Worm (Caenorhabditis elegans) whole organism, L1 larva: ENCODE results near the gene C23G10.11.
A peak's percentile ranks its signal among the peaks of the same experiment; 100 is the strongest.

ENCODE experiments used
- C16A3.4 ChIP-seq: fragments of 150-350 bp; optimal IDR thresholded peaks from 2 replicates; lab custom pipeline; 2014; ENCODE audit warnings: missing biosample characterization, missing genetic modification characterization
- Y116A8C.19 ChIP-seq: sonication (generic microtip); optimal IDR thresholded peaks from 2 replicates; lab custom pipeline; 2016; ENCODE audit warnings: missing compliant biosample characterization, missing genetic modification characterization, borderline replicate concordance
- alr-1 ChIP-seq: fragments of 200-800 bp; sonication (Bioruptor generic); optimal IDR thresholded peaks from 2 replicates; lab custom pipeline; 2018; ENCODE audit warnings: borderline replicate concordance, mild to moderate bottlenecking, missing genetic modification characterization, missing compliant biosample characterization
- ama-1 ChIP-seq: fragments of 150-350 bp; optimal IDR thresholded peaks from 2 replicates; lab custom pipeline; 2014
- blmp-1 ChIP-seq: fragments of 150-350 bp; optimal IDR thresholded peaks from 2 replicates; lab custom pipeline; 2014; ENCODE audit warnings: missing biosample characterization, missing genetic modification characterization
- ceh-63 ChIP-seq: fragments of 200-800 bp; sonication (Bioruptor generic); optimal IDR thresholded peaks from 2 replicates; lab custom pipeline; 2018; ENCODE audit warnings: mild to moderate bottlenecking, missing genetic modification characterization, missing compliant biosample characterization
- ceh-8 ChIP-seq: fragments of 200-800 bp; sonication (Bioruptor generic); optimal IDR thresholded peaks from 2 replicates; lab custom pipeline; 2018; ENCODE audit warnings: mild to moderate bottlenecking, missing genetic modification characterization, moderate library complexity, missing compliant biosample characterization
- ceh-82 ChIP-seq, 3 experiments: fragments of 150-350 bp in 1 of 3; sonication (generic microtip) in 2 of 3; optimal IDR thresholded peaks; 2 replicates each; lab custom pipeline; 2014 to 2017; ENCODE audit warnings: missing biosample characterization in 3 of 3, missing genetic modification characterization in 3 of 3
- ces-1 ChIP-seq: fragments of 150-350 bp; optimal IDR thresholded peaks from 2 replicates; lab custom pipeline; 2014; ENCODE audit warnings: missing biosample characterization, missing genetic modification reagents, missing genetic modification characterization
- efl-1 ChIP-seq, 4 experiments: fragments of 150-350 bp; optimal IDR thresholded peaks in 3 of 4; peaks in 1 of 4; 1 replicate in 1 of 4; 2 replicates in 3 of 4; lab custom pipeline; 2014; ENCODE audit warnings: missing biosample characterization in 2 of 4, missing genetic modification characterization in 2 of 4, missing genetic modification reagents in 2 of 4
- efl-3 ChIP-seq: fragments of 200-800 bp; sonication (Bioruptor generic); optimal IDR thresholded peaks from 2 replicates; lab custom pipeline; 2018; ENCODE audit warnings: mild to moderate bottlenecking, missing genetic modification characterization, missing compliant biosample characterization
- ets-5 ChIP-seq: fragments of 200-800 bp; sonication (Bioruptor generic); IDR thresholded peaks from 2 replicates; pipeline ENCODE4 v1.3.6; 2022; ENCODE audit warnings: missing genetic modification characterization, missing compliant biosample characterization
- fkh-10 ChIP-seq: sonication (generic microtip); optimal IDR thresholded peaks from 2 replicates; lab custom pipeline; 2017; ENCODE audit warnings: missing biosample characterization, missing genetic modification reagents, missing genetic modification characterization
- fkh-8 ChIP-seq: sonication (generic microtip); optimal IDR thresholded peaks from 2 replicates; lab custom pipeline; 2016; ENCODE audit warnings: mild to moderate bottlenecking, missing genetic modification characterization, missing compliant biosample characterization
- irx-1 ChIP-seq: sonication (generic microtip); optimal IDR thresholded peaks from 2 replicates; lab custom pipeline; 2016; ENCODE audit warnings: missing genetic modification characterization, missing compliant biosample characterization
- jun-1 ChIP-seq: fragments of 150-350 bp; optimal IDR thresholded peaks from 2 replicates; lab custom pipeline; 2014; ENCODE audit warnings: missing biosample characterization, missing genetic modification reagents, missing genetic modification characterization
- lin-14 ChIP-seq: fragments of 200-800 bp; sonication (Bioruptor generic); optimal IDR thresholded peaks from 2 replicates; lab custom pipeline; 2018; ENCODE audit warnings: mild to moderate bottlenecking, missing genetic modification characterization, moderate library complexity, missing compliant biosample characterization
- lin-15B ChIP-seq: fragments of 150-350 bp; sonication (generic microtip); optimal IDR thresholded peaks from 3 replicates; lab custom pipeline; 2014; ENCODE audit warnings: missing biosample characterization, missing genetic modification characterization
- lir-3 ChIP-seq: sonication (generic microtip); optimal IDR thresholded peaks from 2 replicates; lab custom pipeline; 2016; ENCODE audit warnings: mild to moderate bottlenecking, missing genetic modification characterization, moderate library complexity, missing compliant biosample characterization; ENCODE audit not compliant: poor library complexity
- lsy-2 ChIP-seq, 2 experiments: fragments of 150-350 bp; optimal IDR thresholded peaks; 2 replicates each; lab custom pipeline; 2014; ENCODE audit warnings: missing biosample characterization in 2 of 2, missing genetic modification characterization in 2 of 2
- mab-9 ChIP-seq: fragments of 200-800 bp; sonication (Bioruptor generic); IDR thresholded peaks from 2 replicates; pipeline ENCODE4 v1.3.6; 2022; ENCODE audit warnings: missing genetic modification reagents, missing genetic modification characterization, missing compliant biosample characterization
- mdl-1 ChIP-seq, 2 experiments: fragments of 150-350 bp; optimal IDR thresholded peaks; 2 replicates each; lab custom pipeline; 2014 to 2017; ENCODE audit warnings: missing biosample characterization in 2 of 2, missing genetic modification characterization in 2 of 2, inconsistent platforms in 1 of 2
- mef-2 ChIP-seq: fragments of 150-350 bp; optimal IDR thresholded peaks from 2 replicates; lab custom pipeline; 2014; ENCODE audit warnings: missing biosample characterization, missing genetic modification characterization
- mep-1 ChIP-seq: fragments of 150-350 bp; optimal IDR thresholded peaks from 2 replicates; lab custom pipeline; 2014; ENCODE audit warnings: missing biosample characterization, missing genetic modification characterization
- nhr-11 ChIP-seq: fragments of 150-350 bp; optimal IDR thresholded peaks from 2 replicates; lab custom pipeline; 2014; ENCODE audit warnings: missing biosample characterization, missing genetic modification characterization
- nhr-12 ChIP-seq: sonication (generic microtip); optimal IDR thresholded peaks from 2 replicates; lab custom pipeline; 2017; ENCODE audit warnings: missing biosample characterization, missing genetic modification characterization
- nhr-19 ChIP-seq: fragments of 200-800 bp; sonication (Bioruptor generic); conservative IDR thresholded peaks from 2 replicates; pipeline ENCODE4 v1.3.6; 2022; ENCODE audit warnings: missing genetic modification characterization, missing compliant biosample characterization
- nhr-47 ChIP-seq: sonication (generic microtip); optimal IDR thresholded peaks from 2 replicates; lab custom pipeline; 2016; ENCODE audit warnings: mild to moderate bottlenecking, missing genetic modification characterization, moderate library complexity, missing compliant biosample characterization
- nhr-71 ChIP-seq: sonication (generic microtip); optimal IDR thresholded peaks from 2 replicates; lab custom pipeline; 2016; ENCODE audit warnings: mild to moderate bottlenecking, missing genetic modification characterization, moderate library complexity, missing compliant biosample characterization
- nhr-77 ChIP-seq: fragments of 150-350 bp; optimal IDR thresholded peaks from 2 replicates; lab custom pipeline; 2014; ENCODE audit warnings: missing biosample characterization, missing genetic modification characterization
- nhr-84 ChIP-seq: sonication (generic microtip); optimal IDR thresholded peaks from 2 replicates; lab custom pipeline; 2017; ENCODE audit warnings: missing biosample characterization, missing genetic modification characterization
- nhr-85 ChIP-seq: sonication (generic microtip); peaks from one replicate; lab custom pipeline; 2016; ENCODE audit warnings: missing genetic modification characterization, inconsistent platforms, missing compliant biosample characterization
- nhr-90 ChIP-seq: sonication (generic microtip); optimal IDR thresholded peaks from 2 replicates; lab custom pipeline; 2016; ENCODE audit warnings: mild to moderate bottlenecking, missing genetic modification characterization, missing compliant biosample characterization; ENCODE audit not compliant: poor library complexity
- pag-3 ChIP-seq: sonication (generic microtip); optimal IDR thresholded peaks from 2 replicates; lab custom pipeline; 2017; ENCODE audit warnings: missing genetic modification characterization, mild to moderate bottlenecking, missing compliant biosample characterization, antibody characterized with exemption, borderline replicate concordance; ENCODE audit not compliant: insufficient read depth
- pax-3 ChIP-seq: fragments of 200-800 bp; sonication (Bioruptor generic); optimal IDR thresholded peaks from 2 replicates; lab custom pipeline; 2018; ENCODE audit warnings: mild to moderate bottlenecking, missing genetic modification characterization, moderate library complexity, missing compliant biosample characterization
- pqm-1 ChIP-seq: sonication (generic microtip); optimal IDR thresholded peaks from 3 replicates; lab custom pipeline; 2017; ENCODE audit warnings: missing biosample characterization, missing genetic modification characterization
- skn-1 ChIP-seq: fragments of 150-350 bp; optimal IDR thresholded peaks from 2 replicates; lab custom pipeline; 2014; ENCODE audit warnings: missing biosample characterization, missing genetic modification characterization
- snpc-4 ChIP-seq: fragments of 150-350 bp; optimal IDR thresholded peaks from 2 replicates; lab custom pipeline; 2014; ENCODE audit warnings: missing biosample characterization, missing genetic modification characterization
- sptf-1 ChIP-seq: fragments of 150-350 bp; optimal IDR thresholded peaks from 2 replicates; lab custom pipeline; 2014; ENCODE audit warnings: missing biosample characterization, missing genetic modification characterization
- swsn-7 ChIP-seq: sonication (generic microtip); optimal IDR thresholded peaks from 2 replicates; lab custom pipeline; 2016; ENCODE audit warnings: missing genetic modification characterization, missing compliant biosample characterization
- tlp-1 ChIP-seq: fragments of 150-350 bp; optimal IDR thresholded peaks from 2 replicates; lab custom pipeline; 2014; ENCODE audit warnings: missing biosample characterization, missing genetic modification characterization
- unc-130 ChIP-seq: fragments of 150-350 bp; optimal IDR thresholded peaks from 2 replicates; lab custom pipeline; 2017; ENCODE audit warnings: missing biosample characterization, missing genetic modification characterization, inconsistent platforms
- unc-30 ChIP-seq: sonication (generic microtip); optimal IDR thresholded peaks from 2 replicates; lab custom pipeline; 2017; ENCODE audit warnings: missing biosample characterization, missing genetic modification characterization
- unc-62 ChIP-seq: fragments of 150-350 bp; optimal IDR thresholded peaks from 2 replicates; lab custom pipeline; 2014; ENCODE audit warnings: missing biosample characterization, missing genetic modification reagents, missing genetic modification characterization
- unc-86 ChIP-seq: sonication (generic microtip); optimal IDR thresholded peaks from 2 replicates; lab custom pipeline; 2016; ENCODE audit warnings: missing genetic modification characterization, missing compliant biosample characterization
- unc-98 ChIP-seq: fragments of 200-800 bp; sonication (Bioruptor generic); IDR thresholded peaks from 2 replicates; pipeline ENCODE4 v1.3.6; 2022; ENCODE audit warnings: missing genetic modification characterization, missing compliant biosample characterization
- ztf-11 ChIP-seq, 2 experiments: sonication (generic microtip); optimal IDR thresholded peaks; 2 replicates each; lab custom pipeline; 2016 to 2017; ENCODE audit warnings: missing genetic modification characterization in 2 of 2, missing biosample characterization in 1 of 2, missing compliant biosample characterization in 1 of 2
- ztf-4 ChIP-seq: fragments of 150-350 bp; optimal IDR thresholded peaks from 2 replicates; lab custom pipeline; 2014; ENCODE audit warnings: missing biosample characterization, missing genetic modification characterization

Gene C23G10.11

ce11 chrIII:6221403-6221802 is 6.0 kb upstream of the C23G10.11 start:
- TF ChIP-seq nhr-90, result no peak
- no peak for TF ChIP-seq tlp-1 (tag; lab: Kevin White, UChicago)
- no peak for TF ChIP-seq mef-2
- TF ChIP-seq jun-1, result no peak
- no peak for TF ChIP-seq pqm-1 (tag; lab: Kevin White, UChicago)
- TF ChIP-seq lin-14 (GFP tag; lab: Kevin White, UChicago), result peak; percentile 30
- peak; percentile 57 for TF ChIP-seq fkh-8 (tag; lab: Kevin White, UChicago)
- peak; percentile 5 for TF ChIP-seq unc-86 (tag; lab: Kevin White, UChicago)
- TF ChIP-seq nhr-77 (tag; lab: Kevin White, UChicago), result no peak
- no peak for TF ChIP-seq nhr-11 (tag; lab: Kevin White, UChicago)
- no peak for TF ChIP-seq ceh-8 (GFP tag; lab: Kevin White, UChicago)

ce11 chrIII:6216833-6217466 is 1.6 kb upstream of the C23G10.11 start, which contains the start of gene hot-4:
Gene hot-4, plus strand, starts transcription at chrIII:6217416.
- TF ChIP-seq blmp-1 (tag; lab: Kevin White, UChicago) (peak; percentile 34), sptf-1 (no peak)

ce11 chrIII:6215943-6216342 is 567 bp upstream of the C23G10.11 start:
- TF ChIP-seq unc-130 (peak; percentile 44), fkh-8 (tag; lab: Kevin White, UChicago) (no peak), unc-62 (GFP tag; lab: Kevin White, UChicago) (no peak), lin-14 (GFP tag; lab: Kevin White, UChicago) (no peak), pax-3 (tag; lab: Kevin White, UChicago) (no peak), swsn-7 (tag; lab: Kevin White, UChicago) (no peak), efl-1 (optimal IDR thresholded peaks at IDR 0.05; lab: Kevin White, UChicago) (no peak), efl-1 (GFP tag; optimal IDR thresholded peaks at IDR 0.05 in 1 of 2; lab: Kevin White, UChicago) (no peak), ama-1 (no peak), nhr-19 (GFP tag; lab: Robert Waterston, UW) (peak; percentile 67), mdl-1 (tag; optimal IDR thresholded peaks at IDR 0.05; lab: Kevin White, UChicago) (peak in 1 of 2 experiments; percentile 59), ets-5 (GFP tag; lab: Robert Waterston, UW) (no peak), mab-9 (GFP tag; lab: Robert Waterston, UW) (no peak), unc-86 (tag; lab: Kevin White, UChicago) (no peak), alr-1 (tag; lab: Kevin White, UChicago) (no peak), blmp-1 (tag; lab: Kevin White, UChicago) (peak; percentile 76), pag-3 (tag; lab: Kevin White, UChicago) (no peak), ceh-63 (GFP tag; lab: Kevin White, UChicago) (no peak), efl-3 (no peak), tlp-1 (tag; lab: Kevin White, UChicago) (no peak), nhr-71 (tag; lab: Kevin White, UChicago) (no peak), lir-3 (tag; lab: Kevin White, UChicago) (no peak), C16A3.4 (no peak), ztf-11 (tag; optimal IDR thresholded peaks at IDR 0.05; lab: Kevin White, UChicago) (no peak), skn-1 (no peak), Y116A8C.19 (tag; lab: Kevin White, UChicago) (no peak), ceh-82 (tag; optimal IDR thresholded peaks at IDR 0.05; lab: Kevin White, UChicago) (no peak), snpc-4 (tag; lab: Kevin White, UChicago) (no peak), ztf-4 (tag; lab: Kevin White, UChicago) (no peak), nhr-11 (tag; lab: Kevin White, UChicago) (no peak), pqm-1 (tag; lab: Kevin White, UChicago) (no peak), ces-1 (GFP tag; lab: Kevin White, UChicago) (no peak), mep-1 (tag; lab: Kevin White, UChicago) (no peak), nhr-47 (tag; lab: Kevin White, UChicago) (no peak), fkh-10 (GFP tag; lab: Kevin White, UChicago) (no peak), lin-15B (no peak), nhr-12 (tag; lab: Kevin White, UChicago) (no peak), irx-1 (no peak), unc-98 (GFP tag; lab: Robert Waterston, UW) (no peak), unc-30 (tag; lab: Kevin White, UChicago) (no peak), nhr-84 (tag; lab: Kevin White, UChicago) (no peak), lsy-2 (tag; optimal IDR thresholded peaks at IDR 0.05; lab: Kevin White, UChicago) (peak in 1 of 2 experiments; percentile 34), nhr-85 (peak; percentile 47)
